Worm (Caenorhabditis elegans): ENCODE measurements around the gene alh-10.

ce11 chrX:7106103-7106502, 37.3 kb downstream of the alh-10 start, which contains the start of gene C36B7.2:
- no peak for TF ChIP-seq repo-1 (tag; optimal IDR thresholded peaks at IDR 0.05)
- TF ChIP-seq let-607 (tag; optimal IDR thresholded peaks at IDR 0.05) = no peak
- TF ChIP-seq unc-62 (GFP tag; optimal IDR thresholded peaks at IDR 0.05) = no peak
- no peak for TF ChIP-seq aptf-3 (GFP tag; IDR thresholded peaks at IDR 0.05)
- TF ChIP-seq gei-17 (GFP tag; optimal IDR thresholded peaks at IDR 0.05) = no peak
- no peak for TF ChIP-seq snpc-4 (GFP tag; optimal IDR thresholded peaks at IDR 0.05)
- TF ChIP-seq snpc-4 (tag; optimal IDR thresholded peaks at IDR 0.05) = no peak
- no peak for TF ChIP-seq dpl-1 (GFP tag; optimal IDR thresholded peaks at IDR 0.05)
